Worm (Caenorhabditis elegans): ENCODE results near the gene T05G5.5.

The T05G5.5 gene

ce11 chrIII:9780665-9781304 is 29.6 kb upstream of the T05G5.5 start, which contains the start of gene vha-1 (continued):
- TF ChIP-seq nfya-1 (tag; optimal IDR thresholded peaks at IDR 0.05; ENCODE audit: borderline replicate concordance, insufficient read depth) (no peak), lin-35 (GFP tag; optimal IDR thresholded peaks at IDR 0.05) (peak in 1 of 3 experiments; percentile 55), nhr-80 (tag; optimal IDR thresholded peaks at IDR 0.05) (peak; percentile 98), madf-8 (GFP tag; conservative IDR thresholded peaks at IDR 0.05) (no peak), ztf-3 (GFP tag; optimal IDR thresholded peaks at IDR 0.05) (no peak), Y67H2A.10 (GFP tag; conservative IDR thresholded peaks at IDR 0.05) (peak; percentile 93), tlf-1 (GFP tag; optimal IDR thresholded peaks at IDR 0.05) (peak; percentile 66), nfya-2 (GFP tag; IDR thresholded peaks at IDR 0.05) (no peak), F33H1.4 (GFP tag; IDR thresholded peaks at IDR 0.05) (peak; percentile 34), let-607 (tag; optimal IDR thresholded peaks at IDR 0.05) (peak; percentile 87 to 91), zfh-2 (GFP tag; conservative IDR thresholded peaks at IDR 0.05) (peak; percentile 55; the same call in 1 of the 2 replicates), F49E8.2 (tag; optimal IDR thresholded peaks at IDR 0.05; ENCODE audit: insufficient read depth) (peak; percentile 30), ztf-18 (tag; optimal IDR thresholded peaks at IDR 0.05) (peak; percentile 51), ztf-6 (GFP tag; IDR thresholded peaks at IDR 0.05) (0 out of 2 replicates have a peak, but pooled peaks have one; percentile 45), hmg-1.2 (GFP tag; IDR thresholded peaks at IDR 0.05) (peak; percentile 41; the same call in 1 of the 2 replicates), bed-1 (GFP tag; IDR thresholded peaks at IDR 0.05) (no peak), ceh-58 (GFP tag; IDR thresholded peaks at IDR 0.05) (no peak), Y79H2A.3 (GFP tag; conservative IDR thresholded peaks at IDR 0.05) (no peak), ceh-40 (GFP tag; IDR thresholded peaks at IDR 0.05) (no peak), ztf-28 (GFP tag; IDR thresholded peaks at IDR 0.05) (no peak), nfyb-1 (GFP tag; IDR thresholded peaks at IDR 0.05) (peak; percentile 67; the same call in 1 of the 2 replicates)

ce11 chrIII:9780254-9780653 is 29.0 kb upstream of the T05G5.5 start, which contains the start of gene sqv-3:
Gene sqv-3 (minus strand): TSS chrIII:9780354.
- TF ChIP-seq B0336.3 (GFP tag; IDR thresholded peaks at IDR 0.05): no peak
- TF ChIP-seq tlf-1 (GFP tag; optimal IDR thresholded peaks at IDR 0.05): no peak
- no peak for TF ChIP-seq nfyb-1 (GFP tag; IDR thresholded peaks at IDR 0.05)
- TF ChIP-seq madf-3 (GFP tag; IDR thresholded peaks at IDR 0.05): 0 out of 2 replicates have a peak, but pooled peaks have one; percentile 55
- no peak for TF ChIP-seq ceh-100 (GFP tag; IDR thresholded peaks at IDR 0.05)
- no peak for TF ChIP-seq ceh-40 (GFP tag; IDR thresholded peaks at IDR 0.05)
- no peak for TF ChIP-seq snpc-1.1 (tag; optimal IDR thresholded peaks at IDR 0.05; ENCODE audit: insufficient read depth)

- TF ChIP-seq madf-3 (GFP tag; IDR thresholded peaks at IDR 0.05) (0 out of 2 replicates have a peak, but pooled peaks have one; percentile 53), F33H1.4 (GFP tag; IDR thresholded peaks at IDR 0.05) (peak; percentile 55; the same call in 1 of the 2 replicates), lsl-1 (GFP tag; optimal IDR thresholded peaks at IDR 0.05) (peak; percentile 52), xnd-1 (tag; optimal IDR thresholded peaks at IDR 0.05) (peak; percentile 19), egl-44 (GFP tag; IDR thresholded peaks at IDR 0.05) (no peak)
These were observed 27.8 kb upstream of the T05G5.5 start for ce11 chrIII:9779080-9779479.

- TF ChIP-seq F39B2.1 (GFP tag; IDR thresholded peaks at IDR 0.05): no peak
- TF ChIP-seq ztf-28 (GFP tag; IDR thresholded peaks at IDR 0.05): no peak
- peak; percentile 29; the same call in 1 of the 2 replicates for TF ChIP-seq hmg-1.2 (GFP tag; IDR thresholded peaks at IDR 0.05)
- no peak for TF ChIP-seq hrde-1 (tag; optimal IDR thresholded peaks at IDR 0.05; ENCODE audit: borderline replicate concordance)
- TF ChIP-seq tbp1 (GFP tag; optimal IDR thresholded peaks at IDR 0.05): no peak
- no peak for TF ChIP-seq snpc-4 (GFP tag; optimal IDR thresholded peaks at IDR 0.05)
- TF ChIP-seq snpc-4 (tag; optimal IDR thresholded peaks at IDR 0.05): no peak
- TF ChIP-seq xnd-1 (tag; optimal IDR thresholded peaks at IDR 0.05): no peak
- TF ChIP-seq nhr-90 (tag; optimal IDR thresholded peaks at IDR 0.05): no peak
These were observed 25.1 kb upstream of the T05G5.5 start, which contains the start of gene usp-46 for ce11 chrIII:9776323-9776722. Gene usp-46 (plus strand): TSS chrIII:9776623.
